Worm (Caenorhabditis elegans): ENCODE data around the gene hcp-2.

The hcp-2 gene

ce11 chrV:9654154-9654805, 8.6 kb downstream of the hcp-2 start, which contains the start of gene cyp-29A4:
Gene cyp-29A4 (plus strand): TSS chrV:9654755.
- TF ChIP-seq gmeb-2 (tag; optimal IDR thresholded peaks at IDR 0.05) (no peak), dmd-4 (tag; optimal IDR thresholded peaks at IDR 0.05; ENCODE audit: borderline replicate concordance) (no peak), pqm-1 (tag; optimal IDR thresholded peaks at IDR 0.05) (no peak), nhr-11 (tag; optimal IDR thresholded peaks at IDR 0.05) (no peak), npax-4 (tag; optimal IDR thresholded peaks at IDR 0.05) (no peak), rnt-1 (tag; optimal IDR thresholded peaks at IDR 0.05) (no peak)

- TF ChIP-seq ceh-48 (tag; optimal IDR thresholded peaks at IDR 0.05), result no peak
- TF ChIP-seq hlh-6 (tag; optimal IDR thresholded peaks at IDR 0.05), result no peak
- no peak for TF ChIP-seq dve-1 (tag; optimal IDR thresholded peaks at IDR 0.05)
- TF ChIP-seq tbx-2 (tag; optimal IDR thresholded peaks at IDR 0.05), result no peak
- no peak for TF ChIP-seq eyg-1 (tag; optimal IDR thresholded peaks at IDR 0.05)
- TF ChIP-seq K02D7.2 (tag; optimal IDR thresholded peaks at IDR 0.05), result no peak
- TF ChIP-seq lin-11 (tag; optimal IDR thresholded peaks at IDR 0.05), result no peak
- no peak for TF ChIP-seq unc-3 (GFP tag; conservative IDR thresholded peaks at IDR 0.05)
- TF ChIP-seq unc-3 (tag; optimal IDR thresholded peaks at IDR 0.05), result no peak
- no peak for TF ChIP-seq npax-4 (tag; optimal IDR thresholded peaks at IDR 0.05)
- TF ChIP-seq hlh-8 (tag; optimal IDR thresholded peaks at IDR 0.05), result no peak
- TF ChIP-seq ets-4 (tag; optimal IDR thresholded peaks at IDR 0.05), result no peak
- no peak for TF ChIP-seq elt-2 (tag; optimal IDR thresholded peaks at IDR 0.05)
- no peak for TF ChIP-seq unc-55 (GFP tag; optimal IDR thresholded peaks at IDR 0.05)
- no peak for TF ChIP-seq zip-5 (tag; optimal IDR thresholded peaks at IDR 0.05)
- no peak for TF ChIP-seq ceh-6 (GFP tag; optimal IDR thresholded peaks at IDR 0.05)
- no peak for TF ChIP-seq pros-1 (tag; optimal IDR thresholded peaks at IDR 0.05)
- TF ChIP-seq ceh-14 (tag; optimal IDR thresholded peaks at IDR 0.05), result no peak
- no peak for TF ChIP-seq ceh-18 (tag; optimal IDR thresholded peaks at IDR 0.05)
- TF ChIP-seq hlh-15 (tag; optimal IDR thresholded peaks at IDR 0.05), result no peak
These were observed 15.9 kb downstream of the hcp-2 start, which contains the start of gene pitr-4 for ce11 chrV:9661514-9661913. Gene pitr-4 (minus strand): TSS chrV:9661614.

ce11 chrV:9663948-9664347, 18.3 kb downstream of the hcp-2 start:
- no peak for TF ChIP-seq F13H6.1 (tag; optimal IDR thresholded peaks at IDR 0.05)
- peak; percentile 45 for TF ChIP-seq unc-42 (tag; optimal IDR thresholded peaks at IDR 0.05)
- TF ChIP-seq ceh-14 (tag; optimal IDR thresholded peaks at IDR 0.05), result peak; percentile 1
- no peak for TF ChIP-seq K09A11.1 (tag; optimal IDR thresholded peaks at IDR 0.05; ENCODE audit: insufficient read depth)

ce11 chrV:9664620-9665019, 19.0 kb downstream of the hcp-2 start:
- no peak for TF ChIP-seq pros-1 (tag; optimal IDR thresholded peaks at IDR 0.05)
- peak; percentile 18 for TF ChIP-seq unc-86 (tag; optimal IDR thresholded peaks at IDR 0.05)
- TF ChIP-seq nfya-1 (tag; optimal IDR thresholded peaks at IDR 0.05), result peak; percentile 56
- peak; percentile 82 for TF ChIP-seq ceh-31 (tag; optimal IDR thresholded peaks at IDR 0.05)
- TF ChIP-seq Y22D7AL.16 (tag; optimal IDR thresholded peaks at IDR 0.05), result no peak
- TF ChIP-seq ceh-48 (tag; optimal IDR thresholded peaks at IDR 0.05), result peak; percentile 30
- peak; percentile 44 for TF ChIP-seq tbx-2 (tag; optimal IDR thresholded peaks at IDR 0.05)
- no peak for TF ChIP-seq ceh-45 (GFP tag; IDR thresholded peaks at IDR 0.05)
- TF ChIP-seq unc-42 (tag; optimal IDR thresholded peaks at IDR 0.05), result peak; percentile 14
- peak; percentile 0 for TF ChIP-seq ref-2 (tag; optimal IDR thresholded peaks at IDR 0.05)
- TF ChIP-seq ceh-19 (GFP tag; optimal IDR thresholded peaks at IDR 0.05), result peak; percentile 39

DNA sequence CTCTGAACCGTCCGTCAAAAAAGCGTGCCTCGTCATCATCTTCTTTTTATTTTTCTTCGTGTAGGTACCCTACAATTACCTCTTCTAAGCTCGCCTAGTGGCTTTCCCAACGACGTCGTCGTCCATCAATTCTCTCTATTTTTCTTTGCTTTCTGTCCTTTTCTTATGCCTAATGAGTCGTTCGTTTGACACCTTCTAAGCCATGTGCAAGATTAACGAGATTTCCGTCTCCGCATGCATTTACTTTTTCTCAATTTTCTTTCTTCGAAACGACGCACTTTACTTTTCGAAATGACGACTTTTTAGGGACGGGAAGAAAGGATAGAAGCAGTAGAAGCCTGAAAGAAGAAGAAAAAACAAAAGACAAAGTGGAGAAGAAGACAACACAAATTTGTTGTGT, 20.7 kb downstream of the hcp-2 start, which contains the start of gene ZK287.1:
TSS of gene ZK287.1 (plus strand) at position 301 of the 400 bp plus-strand sequence.
- TF ChIP-seq C38D4.7 (GFP tag; optimal IDR thresholded peaks at IDR 0.05), result no peak
- TF ChIP-seq unc-42 (tag; optimal IDR thresholded peaks at IDR 0.05), result peak; percentile 17
- no peak for TF ChIP-seq hlh-30 (tag; optimal IDR thresholded peaks at IDR 0.05; ENCODE audit: insufficient read depth)
- TF ChIP-seq fkh-10 (GFP tag; optimal IDR thresholded peaks at IDR 0.05), result peak; percentile 3
- TF ChIP-seq ceh-45 (GFP tag; IDR thresholded peaks at IDR 0.05), result no peak

Data from whole organism, late embryonic.